Worm (Caenorhabditis elegans) whole organism, late embryonic: ENCODE measurements around the gene Y38H6C.23.
"Not testable (repeated sequence)": the region's sequence is repeated elsewhere in the genome, so short reads cannot be mapped to it uniquely, and the experiment has no call there.

Source experiments
- C08G9.2 ChIP-seq: sonication (generic microtip); optimal IDR thresholded peaks from 2 replicates; lab custom pipeline; 2016; ENCODE audit warnings: mild to moderate bottlenecking, missing genetic modification characterization, moderate library complexity, missing compliant biosample characterization
- ets-4 ChIP-seq: sonication (generic microtip); optimal IDR thresholded peaks from 2 replicates; lab custom pipeline; 2016; ENCODE audit warnings: missing genetic modification characterization, missing compliant biosample characterization
- hlh-6 ChIP-seq: sonication (generic microtip); optimal IDR thresholded peaks from 2 replicates; lab custom pipeline; 2016; ENCODE audit warnings: missing genotype, missing genetic modification characterization, missing compliant biosample characterization
- nhr-11 ChIP-seq: fragments of 150-350 bp; optimal IDR thresholded peaks from 2 replicates; lab custom pipeline; 2014; ENCODE audit warnings: missing biosample characterization, missing genetic modification characterization
- rnt-1 ChIP-seq: sonication (generic microtip); optimal IDR thresholded peaks from 2 replicates; lab custom pipeline; 2016; ENCODE audit warnings: missing genetic modification characterization, missing compliant biosample characterization
- sox-4 ChIP-seq: sonication (generic microtip); optimal IDR thresholded peaks from 2 replicates; lab custom pipeline; 2017; ENCODE audit warnings: mild to moderate bottlenecking, missing genetic modification characterization, inconsistent platforms, missing compliant biosample characterization
- unc-55 ChIP-seq: sonication (generic microtip); optimal IDR thresholded peaks from 2 replicates; lab custom pipeline; 2017; ENCODE audit warnings: missing biosample characterization, missing genetic modification reagents, missing genetic modification characterization

DNA sequence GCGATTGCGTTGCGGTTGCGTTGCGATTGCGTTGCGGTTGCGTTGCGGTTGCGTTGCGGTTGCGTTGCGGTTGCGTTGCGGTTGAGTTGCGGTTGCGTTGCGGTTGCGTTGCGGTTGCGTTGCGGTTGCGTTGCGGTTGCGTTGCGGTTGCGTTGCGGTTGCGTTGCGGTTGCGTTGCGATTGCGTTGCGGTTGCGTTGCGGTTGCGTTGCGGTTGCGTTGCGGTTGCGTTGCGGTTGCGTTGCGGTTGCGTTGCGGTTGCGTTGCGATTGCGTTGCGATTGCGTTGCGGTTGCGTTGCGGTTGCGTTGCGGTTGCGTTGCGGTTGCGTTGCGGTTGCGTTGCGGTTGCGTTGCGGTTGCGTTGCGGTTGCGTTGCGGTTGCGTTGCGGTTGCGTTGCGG, 49.7 kb upstream of the Y38H6C.23 start:
- TF ChIP-seq hlh-6 (tag; lab: Kevin White, UChicago); sox-4 (tag; lab: Kevin White, UChicago); nhr-11 (tag; lab: Kevin White, UChicago); C08G9.2 (tag; lab: Kevin White, UChicago); ets-4 (tag; lab: Kevin White, UChicago); unc-55: not testable (repeated sequence)
- peak; percentile 85 for TF ChIP-seq rnt-1 (tag; lab: Kevin White, UChicago)
